Fruit fly (Drosophila melanogaster) whole organism, embryonic: ENCODE measurements around the gene Atx-1.

Experiments
- BEAF-32 ChIP-seq: fragments of 200-800 bp; sonication (Bioruptor generic); optimal IDR thresholded peaks from 3 replicates; lab custom pipeline; 2017; ENCODE audit warnings: missing biosample characterization, missing genetic modification characterization, mild to moderate bottlenecking, moderate library complexity, missing genetic modification reagents
- CG1024 ChIP-seq: fragments of 200-800 bp; sonication (Bioruptor generic); IDR thresholded peaks from 2 replicates; pipeline ENCODE4 v1.3.6; 2022; ENCODE audit warnings: missing biosample characterization, missing genetic modification characterization
- CG12391 ChIP-seq: fragments of 200-800 bp; sonication (Bioruptor generic); optimal IDR thresholded peaks from 3 replicates; lab custom pipeline; 2018; ENCODE audit warnings: missing biosample characterization, mild to moderate bottlenecking, missing genetic modification characterization, moderate library complexity
- CG15601 ChIP-seq: fragments of 200-800 bp; sonication (Bioruptor generic); optimal IDR thresholded peaks from 3 replicates; lab custom pipeline; 2019; ENCODE audit warnings: missing biosample characterization, mild to moderate bottlenecking, missing genetic modification characterization, moderate library complexity
- CG1602 ChIP-seq: fragments of 200-800 bp; sonication (Bioruptor generic); optimal IDR thresholded peaks from 3 replicates; lab custom pipeline; 2016; ENCODE audit warnings: missing biosample characterization, missing genetic modification characterization
- CG16815 ChIP-seq: fragments of 200-800 bp; sonication (Bioruptor generic); optimal IDR thresholded peaks from 3 replicates; lab custom pipeline; 2017; ENCODE audit warnings: missing biosample characterization, mild to moderate bottlenecking, missing genetic modification characterization
- CG17186 ChIP-seq: fragments of 200-800 bp; sonication (Bioruptor generic); optimal IDR thresholded peaks from 3 replicates; lab custom pipeline; 2017; ENCODE audit warnings: missing biosample characterization, missing genetic modification reagents, missing genetic modification characterization
- CG17328 ChIP-seq: fragments of 200-800 bp; sonication (Bioruptor generic); IDR thresholded peaks from 2 replicates; pipeline ENCODE4 v1.3.6; 2022; ENCODE audit warnings: missing biosample characterization, missing genetic modification characterization
- CG17361 ChIP-seq: fragments of 200-800 bp; sonication (Bioruptor generic); IDR thresholded peaks from 3 replicates; pipeline ENCODE4 v1.3.6; 2022; ENCODE audit warnings: missing biosample characterization, missing genetic modification characterization
- CG17568 ChIP-seq: fragments of 200-800 bp; sonication (Bioruptor generic); optimal IDR thresholded peaks from 2 replicates; lab custom pipeline; 2018; ENCODE audit warnings: missing biosample characterization, mild to moderate bottlenecking, missing genetic modification characterization, moderate library complexity
- CG18011 ChIP-seq: fragments of 200-800 bp; sonication (Bioruptor generic); optimal IDR thresholded peaks from 2 replicates; lab custom pipeline; 2017; ENCODE audit warnings: missing biosample characterization, missing genetic modification characterization, mild to moderate bottlenecking, moderate library complexity, missing genotype
- CG18764 ChIP-seq: fragments of 200-800 bp; sonication (Bioruptor generic); optimal IDR thresholded peaks from 3 replicates; lab custom pipeline; 2016; ENCODE audit warnings: missing biosample characterization, missing genetic modification characterization
- CG2129 ChIP-seq: fragments of 200-800 bp; sonication (Bioruptor generic); IDR thresholded peaks from 2 replicates; pipeline ENCODE4 v1.3.6; 2022; ENCODE audit warnings: missing biosample characterization, missing genetic modification characterization; ENCODE audit not compliant: partially characterized antibody
- CG30403 ChIP-seq: fragments of 200-800 bp; sonication (Bioruptor generic); optimal IDR thresholded peaks from 3 replicates; lab custom pipeline; 2016; ENCODE audit warnings: missing biosample characterization, missing genetic modification characterization
- CG30431 ChIP-seq: fragments of 200-800 bp; sonication (Bioruptor generic); optimal IDR thresholded peaks from 2 replicates; lab custom pipeline; 2017; ENCODE audit warnings: missing biosample characterization, missing genetic modification characterization
- CG31365 ChIP-seq: fragments of 200-800 bp; sonication (Bioruptor generic); optimal IDR thresholded peaks from 2 replicates; lab custom pipeline; 2018; ENCODE audit warnings: missing biosample characterization, mild to moderate bottlenecking, missing genetic modification characterization
- CG3281 ChIP-seq: fragments of 200-800 bp; sonication (Bioruptor generic); optimal IDR thresholded peaks from 3 replicates; lab custom pipeline; 2017; ENCODE audit warnings: missing biosample characterization, mild to moderate bottlenecking, missing genetic modification characterization
- CG6175 ChIP-seq: fragments of 200-800 bp; sonication (Bioruptor generic); IDR thresholded peaks from 3 replicates; pipeline ENCODE4 v1.3.6; 2022; ENCODE audit warnings: missing biosample characterization, missing genetic modification characterization
- CG6813 ChIP-seq: fragments of 200-800 bp; sonication (Bioruptor generic); optimal IDR thresholded peaks from 2 replicates; lab custom pipeline; 2017; ENCODE audit warnings: missing biosample characterization, missing genetic modification characterization, mild to moderate bottlenecking, moderate library complexity, missing genetic modification reagents
- CG7928 ChIP-seq: fragments of 200-800 bp; sonication (Bioruptor generic); optimal IDR thresholded peaks from 2 replicates; lab custom pipeline; 2017; ENCODE audit warnings: missing biosample characterization, mild to moderate bottlenecking, missing genetic modification characterization
- CG9932 ChIP-seq: fragments of 200-800 bp; sonication (Bioruptor generic); IDR thresholded peaks from 2 replicates; pipeline ENCODE4 v1.3.6; 2022; ENCODE audit warnings: missing biosample characterization, missing genetic modification characterization
- Dip3 ChIP-seq: fragments of 200-800 bp; sonication (Bioruptor generic); optimal IDR thresholded peaks from 3 replicates; lab custom pipeline; 2016; ENCODE audit warnings: missing biosample characterization, missing genetic modification characterization
- Eip74EF ChIP-seq, 2 experiments: fragments of 200-800 bp in 1 of 2; fragments of >200 bp in 1 of 2; sonication (Bioruptor generic) in 1 of 2; optimal IDR thresholded peaks; 2 replicates each; lab custom pipeline; 2017 to 2019; ENCODE audit warnings: missing biosample characterization in 2 of 2, missing genetic modification characterization in 2 of 2, mild to moderate bottlenecking in 1 of 2, moderate library complexity in 1 of 2
- GATAe ChIP-seq: fragments of 200-800 bp; sonication (Bioruptor generic); conservative IDR thresholded peaks from 2 replicates; pipeline ENCODE4 v1.3.6; 2022; ENCODE audit warnings: missing biosample characterization, missing genetic modification characterization
- Nf-YA ChIP-seq: fragments of 200-800 bp; sonication (Bioruptor generic); IDR thresholded peaks from 2 replicates; pipeline ENCODE4 v1.3.6; 2022; ENCODE audit warnings: missing biosample characterization, missing genetic modification characterization
- Pdp1 ChIP-seq, 2 experiments: fragments of 200-800 bp; sonication (Bioruptor generic); optimal IDR thresholded peaks; 3 replicates each; lab custom pipeline; 2016; ENCODE audit warnings: missing biosample characterization in 2 of 2, missing genetic modification characterization in 2 of 2, mild to moderate bottlenecking in 1 of 2, moderate library complexity in 1 of 2
- Side ChIP-seq: fragments of 200-800 bp; sonication (Bioruptor generic); optimal IDR thresholded peaks from 2 replicates; lab custom pipeline; 2016; ENCODE audit warnings: missing biosample characterization, missing genetic modification characterization
- ac ChIP-seq: fragments of 200-800 bp; sonication (Bioruptor generic); optimal IDR thresholded peaks from 3 replicates; lab custom pipeline; 2017; ENCODE audit warnings: missing biosample characterization, mild to moderate bottlenecking, missing genetic modification characterization
- amos ChIP-seq: fragments of 200-800 bp; sonication (Bioruptor generic); IDR thresholded peaks from 2 replicates; pipeline ENCODE4 v1.3.6; 2022; ENCODE audit warnings: missing biosample characterization, missing genetic modification characterization; ENCODE audit not compliant: partially characterized antibody
- danr ChIP-seq: fragments of 200-800 bp; sonication (Bioruptor generic); IDR thresholded peaks from 2 replicates; pipeline ENCODE4 v1.3.6; 2022; ENCODE audit warnings: missing biosample characterization, missing genetic modification characterization
- dmrt99B ChIP-seq: fragments of 200-800 bp; sonication (Bioruptor generic); optimal IDR thresholded peaks from 2 replicates; lab custom pipeline; 2018; ENCODE audit warnings: missing biosample characterization, mild to moderate bottlenecking, missing genetic modification characterization, moderate library complexity
- dpn ChIP-seq, 2 experiments: fragments of 200-800 bp; sonication (Bioruptor generic); optimal IDR thresholded peaks; 3 replicates each; lab custom pipeline; 2016; ENCODE audit warnings: missing biosample characterization in 2 of 2, missing genetic modification characterization in 2 of 2
- fd64A ChIP-seq: fragments of 200-800 bp; sonication (Bioruptor generic); optimal IDR thresholded peaks from 3 replicates; lab custom pipeline; 2018; ENCODE audit warnings: missing biosample characterization, mild to moderate bottlenecking, missing genetic modification characterization
- gcm2 ChIP-seq: fragments of 200-800 bp; sonication (Bioruptor generic); optimal IDR thresholded peaks from 2 replicates; lab custom pipeline; 2016; ENCODE audit warnings: missing biosample characterization, missing genetic modification characterization
- gro ChIP-seq: fragments of 200-800 bp; sonication (Bioruptor generic); optimal IDR thresholded peaks from 2 replicates; lab custom pipeline; 2016; ENCODE audit warnings: missing biosample characterization, missing genetic modification characterization
- hkb ChIP-seq, 2 experiments: fragments of 200-800 bp in 1 of 2; fragments of >200 bp in 1 of 2; sonication (Bioruptor generic) in 1 of 2; IDR thresholded peaks in 1 of 2; optimal IDR thresholded peaks in 1 of 2; 2 replicates each; pipeline versions ENCODE4 v1.3.6 to Lab custom; 2017 to 2022; ENCODE audit warnings: missing biosample characterization in 1 of 2, missing genetic modification characterization in 1 of 2
- klu ChIP-seq: fragments of 200-800 bp; sonication (Bioruptor generic); IDR thresholded peaks from 2 replicates; pipeline ENCODE4 v1.3.6; 2022; ENCODE audit warnings: missing biosample characterization, missing genetic modification characterization
- org-1 ChIP-seq: fragments of 200-800 bp; sonication (Bioruptor generic); optimal IDR thresholded peaks from 2 replicates; lab custom pipeline; 2017; ENCODE audit warnings: missing biosample characterization, missing genetic modification characterization
- otp ChIP-seq: fragments of 200-800 bp; sonication (Bioruptor generic); IDR thresholded peaks from 3 replicates; pipeline ENCODE4, ENCODE4 v1.3.6; 2022; ENCODE audit warnings: missing biosample characterization, missing genetic modification characterization
- pan ChIP-seq, 4 experiments: fragments of >200 bp in 3 of 4; fragments of 200-800 bp in 1 of 4; sonication (Bioruptor generic) in 1 of 4; optimal IDR thresholded peaks in 3 of 4; IDR thresholded peaks in 1 of 4; 2 replicates each; pipeline versions ENCODE4 v1.3.6 to Lab custom; 2017 to 2022; ENCODE audit warnings: missing biosample characterization in 2 of 4, missing genetic modification characterization in 2 of 4, mixed read lengths in 1 of 4
- pnt ChIP-seq: fragments of 200-800 bp; sonication (Bioruptor generic); optimal IDR thresholded peaks from 3 replicates; lab custom pipeline; 2016; ENCODE audit warnings: missing biosample characterization, missing genetic modification characterization
- row ChIP-seq: fragments of 200-800 bp; sonication (Bioruptor generic); IDR thresholded peaks from 3 replicates; pipeline ENCODE4 v1.3.6; 2022; ENCODE audit warnings: missing biosample characterization, missing genetic modification characterization
- scrt ChIP-seq: fragments of 200-800 bp; sonication (Bioruptor generic); optimal IDR thresholded peaks from 2 replicates; lab custom pipeline; 2018; ENCODE audit warnings: missing biosample characterization, mild to moderate bottlenecking, missing genetic modification characterization, moderate library complexity
- sna ChIP-seq: fragments of 200-800 bp; sonication (Bioruptor generic); IDR thresholded peaks from 2 replicates; pipeline ENCODE4 v1.3.6; 2022; ENCODE audit warnings: missing biosample characterization, missing genetic modification characterization; ENCODE audit not compliant: partially characterized antibody
- sob ChIP-seq: fragments of 200-800 bp; sonication (Bioruptor generic); IDR thresholded peaks from 2 replicates; pipeline ENCODE4 v1.3.6; 2022; ENCODE audit warnings: missing biosample characterization, missing genetic modification characterization
- usp ChIP-seq: fragments of >200 bp; optimal IDR thresholded peaks from 2 replicates; lab custom pipeline; 2017; ENCODE audit warnings: missing biosample characterization, missing genetic modification characterization
- vfl ChIP-seq: fragments of 200-800 bp; sonication (Bioruptor generic); optimal IDR thresholded peaks from 2 replicates; lab custom pipeline; 2016; ENCODE audit warnings: missing biosample characterization, missing genetic modification characterization
- wor ChIP-seq: fragments of 200-800 bp; sonication (Bioruptor generic); IDR thresholded peaks from 2 replicates; pipeline ENCODE4 v1.3.6; 2022; ENCODE audit warnings: missing biosample characterization, missing genetic modification characterization

The Atx-1 gene

DNA sequence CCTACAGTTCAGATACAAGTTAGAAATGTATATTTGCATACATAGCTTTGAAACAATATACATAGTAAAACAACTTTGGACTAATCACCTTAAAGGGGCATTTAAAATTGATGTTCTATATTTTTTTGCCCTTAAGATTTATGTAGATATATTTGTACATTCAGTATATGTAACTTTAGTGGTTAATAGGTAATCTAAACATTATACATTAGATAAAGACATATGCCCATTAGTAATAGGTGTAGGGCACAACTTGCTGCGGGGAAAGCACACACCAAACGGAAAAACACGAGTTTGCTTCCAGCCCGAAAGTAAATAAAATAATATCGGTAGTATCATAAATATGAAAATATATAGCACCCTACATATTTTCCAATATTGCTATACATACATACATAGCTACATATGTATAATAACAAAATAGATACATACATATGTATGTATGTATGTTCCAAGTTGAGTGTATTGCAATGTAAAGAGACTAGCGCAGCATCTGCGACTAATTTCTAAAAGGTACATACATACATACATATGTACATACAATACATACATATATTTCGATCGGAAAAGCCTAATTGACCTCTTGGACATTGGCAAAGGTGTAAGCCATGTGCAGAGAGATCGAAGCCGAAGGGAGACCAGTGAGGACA is 40.4 kb downstream of the Atx-1 start, which contains the start of gene CG43736 (continued):
- TF ChIP-seq Side, result peak; percentile 91
- peak; percentile 87 for TF ChIP-seq CG17568 (GFP tag; lab: Kevin White, UChicago)
- TF ChIP-seq CG18011, result peak; percentile 70
- peak; percentile 72 for TF ChIP-seq CG7928 (GFP tag; lab: Kevin White, UChicago)
- peak; percentile 77; the same call in 2 of the 3 replicates for TF ChIP-seq CG6175 (GFP tag; lab: Robert Waterston, UW)
- peak; percentile 90 for TF ChIP-seq gro (GFP tag; lab: Kevin White, UChicago)
- peak; percentile 76 for TF ChIP-seq CG17328 (GFP tag; lab: Robert Waterston, UW)
- peak; percentile 97 for TF ChIP-seq CG3281 (GFP tag; lab: Kevin White, UChicago)
- TF ChIP-seq Eip74EF (GFP tag; optimal IDR thresholded peaks at IDR 0.05; lab: Kevin White, UChicago), result peak in 1 of 2 experiments; percentile 96
- no peak for TF ChIP-seq pan (optimal IDR thresholded peaks at IDR 0.05; lab: Kevin White, UChicago)
- peak in 1 of 2 experiments; percentile 90 for TF ChIP-seq pan (GFP tag; optimal IDR thresholded peaks at IDR 0.05 in 1 of 2, IDR thresholded peaks at IDR 0.05 in 1 of 2)
- no peak for TF ChIP-seq amos (GFP tag; lab: Robert Waterston, UW)
- peak; percentile 89 for TF ChIP-seq CG18764 (GFP tag; lab: Kevin White, UChicago)
- TF ChIP-seq org-1 (GFP tag; lab: Kevin White, UChicago), result peak; percentile 94
- TF ChIP-seq CG15601, result peak; percentile 95
- peak; percentile 98 for TF ChIP-seq dmrt99B (tag; lab: Kevin White, UChicago)
- peak; percentile 65 for TF ChIP-seq CG1024 (GFP tag; lab: Robert Waterston, UW)
- peak; percentile 73 for TF ChIP-seq GATAe (GFP tag; lab: Robert Waterston, UW)
- peak; percentile 85 for TF ChIP-seq vfl (GFP tag; lab: Kevin White, UChicago)
- TF ChIP-seq ac (GFP tag; lab: Kevin White, UChicago), result peak; percentile 76
- peak; percentile 82 for TF ChIP-seq CG17186 (GFP tag; lab: Kevin White, UChicago)
- TF ChIP-seq CG6813 (GFP tag; lab: Kevin White, UChicago), result peak; percentile 94
- peak; percentile 59 for TF ChIP-seq gcm2
- TF ChIP-seq Dip3 (GFP tag; lab: Kevin White, UChicago), result peak; percentile 91
- peak; percentile 84 to 94 for TF ChIP-seq Pdp1 (GFP tag; optimal IDR thresholded peaks at IDR 0.05; lab: Kevin White, UChicago)
- TF ChIP-seq CG30431 (GFP tag; lab: Kevin White, UChicago), result peak; percentile 90
- peak; percentile 86 for TF ChIP-seq sob (GFP tag; lab: Robert Waterston, UW)
- TF ChIP-seq usp (GFP tag; lab: Kevin White, UChicago), result no peak
- TF ChIP-seq danr, result peak; percentile 90
- TF ChIP-seq CG31365 (tag; lab: Kevin White, UChicago), result peak; percentile 84
- peak; percentile 87 for TF ChIP-seq row (GFP tag; lab: Robert Waterston, UW)
- TF ChIP-seq fd64A, result peak; percentile 83
- no peak for TF ChIP-seq sna (GFP tag; lab: Robert Waterston, UW)
- no peak for TF ChIP-seq CG2129 (GFP tag; lab: Robert Waterston, UW)
- peak; percentile 94 for TF ChIP-seq dpn (GFP tag; optimal IDR thresholded peaks at IDR 0.05; lab: Kevin White, UChicago)
- peak; percentile 97 for TF ChIP-seq CG30403 (GFP tag; lab: Kevin White, UChicago)
- peak; percentile 82 for TF ChIP-seq otp (GFP tag; lab: Robert Waterston, UW)
- TF ChIP-seq klu (GFP tag; lab: Robert Waterston, UW), result peak; percentile 85
- TF ChIP-seq wor (GFP tag; lab: Robert Waterston, UW), result peak; percentile 88
- TF ChIP-seq CG17361 (GFP tag; lab: Robert Waterston, UW), result peak; percentile 99
- peak; percentile 91 for TF ChIP-seq CG16815 (GFP tag; lab: Kevin White, UChicago)
- TF ChIP-seq BEAF-32, result peak; percentile 17
- peak; percentile 92 for TF ChIP-seq scrt (GFP tag; lab: Kevin White, UChicago)
- TF ChIP-seq Nf-YA (GFP tag; lab: Robert Waterston, UW), result peak; percentile 82
- TF ChIP-seq CG1602 (GFP tag; lab: Kevin White, UChicago), result peak; percentile 90
- peak; percentile 83 for TF ChIP-seq CG9932
- peak; percentile 90 for TF ChIP-seq pnt (GFP tag; lab: Kevin White, UChicago)
- peak; percentile 97 for TF ChIP-seq CG12391 (tag; lab: Kevin White, UChicago)
- TF ChIP-seq hkb (optimal IDR thresholded peaks at IDR 0.05; lab: Kevin White, UChicago), result no peak
- TF ChIP-seq hkb (GFP tag; IDR thresholded peaks at IDR 0.05; lab: Robert Waterston, UW), result peak; percentile 87
